Worm (Caenorhabditis elegans): Measurements from ENCODE around the gene egl-18.

Gene egl-18

DNA sequence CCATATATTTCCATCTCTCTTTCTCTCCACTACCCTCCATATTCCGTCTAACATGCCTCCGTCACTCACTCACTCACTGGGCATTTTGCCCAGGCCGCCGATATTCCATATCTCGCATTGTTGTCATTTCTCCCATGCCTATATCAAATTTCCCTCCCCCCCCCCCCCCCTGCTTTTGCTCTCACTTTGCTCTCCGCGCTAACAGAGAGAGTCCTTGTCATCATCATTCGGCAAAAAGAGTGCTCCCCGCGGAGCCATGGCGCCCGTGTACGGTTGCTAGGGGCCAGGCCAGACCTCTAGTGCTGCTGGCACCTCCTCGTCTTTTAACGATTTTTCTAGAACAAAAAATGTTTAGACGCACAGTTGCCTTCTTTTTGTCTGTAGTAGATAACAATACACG, 3.1 kb downstream of the egl-18 start:
- no peak for TF ChIP-seq unc-62 (GFP tag; optimal IDR thresholded peaks at IDR 0.05)

DNA sequence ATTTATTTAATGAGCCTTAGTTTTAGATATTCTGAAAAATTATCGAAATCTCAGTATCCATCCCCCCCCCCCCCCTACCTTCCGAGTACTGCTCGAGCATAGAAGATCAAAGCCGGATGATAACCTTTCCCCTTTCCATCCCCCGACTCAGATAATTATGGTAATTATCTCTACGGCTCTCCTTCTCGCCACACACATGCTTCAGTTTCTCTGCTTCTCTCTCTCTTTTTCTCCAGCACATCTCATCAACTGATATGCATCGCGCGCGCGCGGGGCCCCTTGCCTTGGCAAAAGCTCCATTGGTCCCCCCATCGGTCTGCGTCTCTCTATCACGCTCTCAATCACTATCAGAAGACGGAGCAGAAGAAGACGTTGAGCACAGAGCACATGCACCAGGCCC, 4.6 kb downstream of the egl-18 start:
- TF ChIP-seq unc-62 (GFP tag; optimal IDR thresholded peaks at IDR 0.05) = no peak

ce11 chrIV:1908467-1908866, 6.3 kb downstream of the egl-18 start:
- no peak for TF ChIP-seq unc-62 (GFP tag; optimal IDR thresholded peaks at IDR 0.05)

- no peak for TF ChIP-seq unc-62 (GFP tag; optimal IDR thresholded peaks at IDR 0.05)
Measured at ce11 chrIV:1908921-1909320, 6.8 kb downstream of the egl-18 start.

DNA sequence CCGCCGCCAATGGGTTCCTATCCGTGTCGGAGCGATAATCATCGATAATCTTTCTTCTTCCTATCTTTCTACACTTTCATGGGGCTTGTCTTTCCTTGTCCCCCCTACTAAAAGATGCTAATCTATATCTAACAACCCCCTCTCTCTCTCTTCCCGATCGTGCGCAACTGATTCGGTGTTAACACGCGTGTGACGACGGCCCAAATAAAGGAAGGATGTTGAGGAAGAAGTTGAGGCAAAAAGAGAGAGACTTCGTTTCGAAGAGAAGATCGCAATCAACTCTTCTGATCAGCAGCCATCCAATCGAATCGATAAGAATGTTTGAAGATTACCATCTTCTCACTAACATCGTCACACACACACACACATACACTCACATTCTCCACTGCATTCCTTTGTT, 9.2 kb downstream of the egl-18 start:
- no peak for TF ChIP-seq unc-62 (GFP tag; optimal IDR thresholded peaks at IDR 0.05)

DNA sequence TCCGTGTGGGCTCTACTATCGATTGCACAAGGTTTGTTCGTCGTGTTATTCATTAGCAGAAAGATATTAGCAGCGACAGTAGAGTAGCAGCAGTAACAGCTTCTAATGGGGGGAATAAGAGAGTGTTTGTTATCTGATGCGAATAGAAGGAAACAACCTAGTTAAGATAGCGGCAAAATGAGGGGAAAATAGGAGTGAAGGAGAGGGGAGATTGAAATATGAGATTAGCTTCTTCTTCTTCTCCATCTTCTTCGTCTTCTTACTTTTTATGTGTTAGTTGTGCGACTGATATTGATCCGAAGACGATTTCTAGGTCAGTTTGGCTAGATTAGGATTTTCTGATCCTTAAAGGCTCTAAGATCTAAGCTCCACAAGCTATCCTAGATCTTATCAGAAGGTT, 12.8 kb downstream of the egl-18 start:
- no peak for TF ChIP-seq unc-62 (GFP tag; optimal IDR thresholded peaks at IDR 0.05)

- TF ChIP-seq unc-62 (GFP tag; optimal IDR thresholded peaks at IDR 0.05) = no peak
Measured at ce11 chrIV:1915549-1915948, 13.4 kb downstream of the egl-18 start.

DNA sequence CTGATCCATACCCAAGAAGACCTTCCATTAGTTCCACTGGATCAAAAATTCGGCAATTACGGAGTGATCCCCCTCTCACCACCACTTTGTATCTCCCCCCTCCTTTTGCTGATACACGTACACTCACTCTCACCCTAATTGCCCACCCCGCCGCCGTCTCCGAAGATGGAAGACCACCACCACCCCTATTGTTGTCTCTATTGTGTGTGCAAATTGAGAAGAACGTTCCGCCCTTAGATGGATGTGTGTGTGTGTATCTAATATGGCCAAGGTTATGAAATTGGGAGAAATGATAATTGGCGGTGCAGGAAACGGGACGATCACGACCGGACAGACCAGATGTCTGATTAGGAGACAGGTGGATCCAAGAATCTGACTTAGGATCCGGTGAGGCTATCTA, 14.1 kb downstream of the egl-18 start:
- TF ChIP-seq unc-62 (GFP tag; optimal IDR thresholded peaks at IDR 0.05) = no peak

DNA sequence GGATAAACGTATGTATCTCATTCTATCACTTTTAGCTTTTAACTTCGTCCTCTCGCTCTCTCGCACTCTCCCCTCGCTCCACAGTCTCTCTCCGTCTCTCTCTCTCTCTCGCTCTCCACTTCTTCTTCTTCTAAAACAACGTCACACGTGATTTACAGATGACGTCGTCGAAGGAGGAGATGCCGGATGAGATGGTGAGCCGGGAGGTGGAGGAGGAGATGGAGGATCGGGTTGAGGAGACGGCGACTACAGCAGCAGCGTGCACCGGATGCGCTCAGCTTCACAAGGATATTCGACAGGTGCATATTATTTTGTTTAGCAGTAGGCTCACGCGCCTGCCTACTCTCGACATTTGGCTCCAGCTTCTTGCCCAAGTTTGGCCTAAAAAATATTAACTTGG, 15.7 kb downstream of the egl-18 start, which contains the start of gene elt-6:
TSS of gene elt-6 (plus strand) at position 159 of the 400 bp plus-strand sequence.
- TF ChIP-seq unc-62 (GFP tag; optimal IDR thresholded peaks at IDR 0.05) = no peak

- TF ChIP-seq unc-62 (GFP tag; optimal IDR thresholded peaks at IDR 0.05) = no peak
Measured at ce11 chrIV:1920513-1920912, 18.4 kb downstream of the egl-18 start.

DNA sequence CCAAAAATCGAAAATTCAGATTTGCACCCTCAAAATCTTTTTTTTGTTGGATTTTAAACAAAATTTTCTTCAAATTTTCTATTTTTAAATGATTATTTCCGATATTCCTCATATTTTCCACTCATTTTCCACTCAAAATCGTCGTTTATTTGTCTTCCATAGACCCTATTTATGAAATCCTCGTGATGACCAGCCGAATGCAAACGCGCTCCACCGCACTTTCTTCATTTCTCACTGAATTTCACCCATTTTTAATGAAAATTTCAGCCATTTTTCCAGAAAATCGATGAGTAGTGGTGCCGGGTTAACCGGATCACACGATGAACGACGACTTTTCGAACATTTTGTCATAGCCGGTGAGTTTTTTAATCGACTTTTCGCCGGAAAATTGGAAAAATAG, 21.6 kb downstream of the egl-18 start, which contains the start of gene denn-4:
TSS of gene denn-4 (plus strand) at position 280 of the 400 bp plus-strand sequence.
- TF ChIP-seq unc-62 (GFP tag; optimal IDR thresholded peaks at IDR 0.05) = no peak

- no peak for TF ChIP-seq unc-62 (GFP tag; optimal IDR thresholded peaks at IDR 0.05)
Measured at ce11 chrIV:1924178-1924577, 22.1 kb downstream of the egl-18 start.

DNA sequence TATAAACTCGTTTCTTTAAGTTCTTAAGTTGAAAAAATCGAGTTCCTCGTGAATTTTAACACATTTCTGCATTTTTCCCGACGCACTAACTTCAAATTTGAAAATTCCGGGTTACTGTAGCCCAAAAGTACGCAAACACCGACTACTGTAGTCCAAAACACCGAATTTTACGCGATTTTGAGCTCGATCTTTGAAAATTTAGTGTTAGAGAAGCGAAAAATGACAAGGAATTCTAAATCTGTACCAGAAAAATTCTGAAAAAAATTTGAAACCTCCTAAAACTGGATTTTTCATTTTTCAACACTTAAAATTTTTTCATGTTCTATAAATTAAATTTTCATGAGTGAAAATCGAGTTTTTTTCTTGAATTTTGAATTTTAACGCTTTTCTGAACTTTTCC, 43.1 kb downstream of the egl-18 start:
- no peak for TF ChIP-seq unc-62 (GFP tag; optimal IDR thresholded peaks at IDR 0.05)

ce11 chrIV:1947891-1948290, 45.8 kb downstream of the egl-18 start, which contains the start of gene tsen-54:
tsen-54 (plus strand) TSS chrIV:1948191.
- no peak for TF ChIP-seq unc-62 (GFP tag; optimal IDR thresholded peaks at IDR 0.05)

DNA sequence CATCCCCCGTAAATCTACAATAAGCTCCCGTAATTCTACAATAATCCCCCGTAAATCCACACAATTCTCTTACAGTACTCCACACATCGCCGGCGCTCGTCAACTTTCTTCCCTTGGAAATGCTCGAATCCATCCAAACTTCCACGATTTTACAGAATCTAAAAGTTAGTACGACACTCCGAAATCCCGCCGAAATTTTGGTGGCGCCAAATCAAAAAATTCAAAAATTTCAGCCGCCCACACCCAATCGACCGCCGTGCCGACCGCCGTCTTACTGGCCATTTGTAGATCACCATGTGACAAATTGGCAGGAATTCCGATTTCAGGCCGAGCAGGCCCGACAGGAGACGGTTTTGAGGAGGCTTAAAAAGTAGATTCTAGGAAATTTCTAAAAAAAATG, 50.2 kb downstream of the egl-18 start:
- no peak for TF ChIP-seq unc-62 (GFP tag; optimal IDR thresholded peaks at IDR 0.05)

- TF ChIP-seq unc-62 (GFP tag; optimal IDR thresholded peaks at IDR 0.05) = no peak
Measured at ce11 chrIV:1953132-1953629, 51.1 kb downstream of the egl-18 start, which contains the start of gene F52C12.2. F52C12.2 (plus strand) TSS chrIV:1953579.

DNA sequence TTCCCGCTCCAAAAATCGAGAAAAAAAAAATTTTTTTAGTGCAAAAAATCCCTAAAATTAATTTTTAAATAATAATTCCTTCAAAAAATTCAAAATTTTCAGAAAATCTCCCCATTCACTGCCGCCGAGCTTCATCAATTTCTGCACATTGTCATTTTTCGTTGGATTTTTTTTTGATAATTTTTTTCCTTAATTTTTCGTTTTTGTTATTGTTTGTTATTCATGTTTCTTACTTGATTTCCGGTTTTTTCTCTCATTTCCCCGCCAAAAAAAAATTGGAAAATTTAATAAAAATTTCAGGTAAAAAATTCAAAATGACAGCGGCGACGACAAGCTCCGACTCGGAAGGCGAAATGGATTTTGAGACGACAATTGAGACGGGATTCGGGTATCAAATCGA, 54.3 kb downstream of the egl-18 start, which contains the start of gene F52C12.6:
TSS of gene F52C12.6 (plus strand) at position 301 of the 400 bp plus-strand sequence.
- no peak for TF ChIP-seq unc-62 (GFP tag; optimal IDR thresholded peaks at IDR 0.05)

- no peak for TF ChIP-seq unc-62 (GFP tag; optimal IDR thresholded peaks at IDR 0.05)
Measured at ce11 chrIV:1959554-1959953, 57.4 kb downstream of the egl-18 start, which contains the start of gene tdpo-1. tdpo-1 (plus strand) TSS chrIV:1959854.

All from whole organism, dauer.